Worm (Caenorhabditis elegans) whole organism, L4/young adult: ENCODE measurements around the gene mltn-1.

Source experiments
- W03F9.2 ChIP-seq: fragments of 150-350 bp; optimal IDR thresholded peaks from 2 replicates; lab custom pipeline; 2014; ENCODE audit warnings: missing biosample characterization, missing genetic modification characterization
- dao-5 ChIP-seq: sonication (generic microtip); optimal IDR thresholded peaks from 2 replicates; lab custom pipeline; 2016; ENCODE audit warnings: missing genotype, missing genetic modification characterization, moderate library complexity, missing compliant biosample characterization
- him-1 ChIP-seq: sonication (generic microtip); optimal IDR thresholded peaks from 2 replicates; lab custom pipeline; 2016; ENCODE audit warnings: missing genotype, missing genetic modification reagents, missing genetic modification characterization, missing compliant biosample characterization

The mltn-1 gene

ce11 chrII:13107719-13108118, 37.3 kb downstream of the mltn-1 start, which contains the start of gene pqn-32:
pqn-32 (plus strand) TSS chrII:13108019.
- TF ChIP-seq W03F9.2 (tag; lab: Kevin White, UChicago) = no peak
- no peak for TF ChIP-seq dao-5 (tag; lab: Kevin White, UChicago)
- no peak for TF ChIP-seq him-1 (tag; lab: Kevin White, UChicago)

- TF ChIP-seq W03F9.2 (tag; lab: Kevin White, UChicago) (no peak), dao-5 (tag; lab: Kevin White, UChicago) (no peak), him-1 (tag; lab: Kevin White, UChicago) (no peak)
These were observed 46.9 kb downstream of the mltn-1 start, which contains the start of gene col-86 for ce11 chrII:13098175-13098574. col-86 (minus strand) TSS chrII:13098275.

ce11 chrII:13096345-13096744, 48.7 kb downstream of the mltn-1 start:
- no peak for TF ChIP-seq W03F9.2 (tag; lab: Kevin White, UChicago)
- no peak for TF ChIP-seq him-1 (tag; lab: Kevin White, UChicago)
- TF ChIP-seq dao-5 (tag; lab: Kevin White, UChicago) = no peak

- no peak for TF ChIP-seq W03F9.2 (tag; lab: Kevin White, UChicago)
- no peak for TF ChIP-seq dao-5 (tag; lab: Kevin White, UChicago)
- no peak for TF ChIP-seq him-1 (tag; lab: Kevin White, UChicago)
These were observed 53.2 kb downstream of the mltn-1 start for ce11 chrII:13091857-13092256.

- TF ChIP-seq W03F9.2 (tag; lab: Kevin White, UChicago) (no peak), him-1 (tag; lab: Kevin White, UChicago) (no peak), dao-5 (tag; lab: Kevin White, UChicago) (no peak)
These were observed 53.9 kb downstream of the mltn-1 start, which contains the start of gene Y81G3A.4 for ce11 chrII:13091123-13091522. Y81G3A.4 (plus strand) TSS chrII:13091423.
